Worm (Caenorhabditis elegans): Measurements from ENCODE around the gene cccp-1.

DNA sequence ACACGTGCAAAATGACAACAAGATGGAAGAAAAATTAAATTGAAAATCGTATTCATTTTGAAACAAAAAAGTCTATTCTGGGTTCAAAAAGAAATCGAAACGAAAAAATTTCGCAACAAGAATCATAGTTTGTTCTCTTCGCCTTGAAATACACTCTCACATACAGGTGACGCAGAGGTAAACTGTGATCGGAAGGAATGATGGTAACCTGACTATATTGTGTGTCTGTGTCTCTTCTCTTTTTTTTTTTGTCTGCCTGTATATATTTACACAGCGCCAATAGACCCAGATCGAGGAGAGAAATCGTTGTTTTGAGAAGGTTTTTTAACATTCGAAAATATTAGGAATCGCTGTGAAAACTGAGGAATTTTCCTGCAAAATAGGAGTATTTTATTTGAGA, 48.6 kb upstream of the cccp-1 start:
- TF ChIP-seq flt-1 (GFP tag; IDR thresholded peaks at IDR 0.05) (no peak), cog-1 (tag; optimal IDR thresholded peaks at IDR 0.05) (no peak), med-1 (GFP tag; optimal IDR thresholded peaks at IDR 0.05; ENCODE audit: insufficient read depth) (no peak), ref-1 (GFP tag; conservative IDR thresholded peaks at IDR 0.05) (no peak), T22C8.4 (GFP tag; IDR thresholded peaks at IDR 0.05) (no peak), ztf-23 (GFP tag; IDR thresholded peaks at IDR 0.05) (no peak)

Data from whole organism, midembryonic.